1 fruit fly cellular context compared by ENCODE assay signal in the genomic region with DNA sequence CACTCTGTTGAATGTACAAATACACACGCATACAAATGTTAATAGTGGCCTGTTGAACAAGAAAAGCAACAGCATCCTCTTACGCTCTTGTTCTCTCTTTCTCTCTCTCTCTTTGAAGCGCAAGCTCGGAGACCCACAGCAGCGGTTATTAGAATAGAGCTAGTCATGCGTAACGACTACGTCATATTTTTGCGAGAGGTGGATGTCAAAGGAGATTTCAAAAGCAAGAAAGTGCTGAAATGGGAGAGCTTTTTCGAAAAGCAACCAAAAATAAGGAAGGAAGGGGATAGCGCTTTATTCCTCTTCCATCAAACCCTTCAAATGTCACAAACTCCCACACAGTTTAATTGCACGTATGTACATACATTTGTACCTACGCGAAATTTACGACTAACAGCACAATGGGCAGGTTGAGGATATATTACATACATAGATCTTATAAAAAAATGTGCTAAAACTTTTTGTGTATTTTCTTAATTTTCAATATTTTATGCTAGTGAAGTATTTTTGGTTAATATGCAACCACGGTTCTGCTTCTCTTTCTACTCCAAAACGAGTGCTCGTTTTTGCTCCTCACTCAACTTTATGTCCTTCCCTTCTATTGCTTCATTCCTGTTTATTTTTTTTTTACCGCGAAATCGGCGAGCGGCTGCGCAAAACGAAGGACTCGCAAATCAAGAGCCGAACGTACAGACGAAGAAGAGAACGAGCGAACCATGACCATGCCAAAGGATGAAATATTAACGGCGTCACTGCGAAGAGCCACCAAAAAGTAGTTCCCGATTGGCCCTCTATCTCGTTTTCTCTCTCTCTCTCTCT.
A peak's percentile ranks its signal among the peaks of the same experiment; 100 is the strongest.
TF ChIP-seq lines count a peak whose summit lies in the region.

No protein-coding gene starts in this region.

TF ChIP-seq in whole organism, embryonic, 481 proteins besides CTCF, POLR2A, EP300 and RAD21 (continued from another document and continues in another):
- TF ChIP-seq CG17802 (tag; optimal IDR thresholded peaks at IDR 0.05; lab: Kevin White, UChicago): no peak
- TF ChIP-seq pum (GFP tag; optimal IDR thresholded peaks at IDR 0.05; lab: Kevin White, UChicago): no peak
- no peak for TF ChIP-seq MESR4 (GFP tag; optimal IDR thresholded peaks at IDR 0.05; lab: Kevin White, UChicago)
- no peak for TF ChIP-seq salm (tag; optimal IDR thresholded peaks at IDR 0.05; lab: Kevin White, UChicago)
- no peak for TF ChIP-seq H15 (GFP tag; IDR thresholded peaks at IDR 0.05; lab: Robert Waterston, UW)
- no peak for TF ChIP-seq danr (GFP tag; IDR thresholded peaks at IDR 0.05; lab: Robert Waterston, UW)
- TF ChIP-seq HLH54F (GFP tag; optimal IDR thresholded peaks at IDR 0.05; lab: Kevin White, UChicago): no peak
- TF ChIP-seq twi (tag; optimal IDR thresholded peaks at IDR 0.05; lab: Kevin White, UChicago): no peak
- TF ChIP-seq Dll (GFP tag; IDR thresholded peaks at IDR 0.05; lab: Robert Waterston, UW; ENCODE audit: partially characterized antibody): no peak
- no peak for TF ChIP-seq MTF-1 (GFP tag; optimal IDR thresholded peaks at IDR 0.05; lab: Kevin White, UChicago; ENCODE audit: borderline replicate concordance)
- TF ChIP-seq fu2 (GFP tag; optimal IDR thresholded peaks at IDR 0.05; lab: Kevin White, UChicago): no peak
- TF ChIP-seq Dip2 (GFP tag; IDR thresholded peaks at IDR 0.05; lab: Robert Waterston, UW): no peak
- peak in 1 of 3 experiments; percentile 8 for TF ChIP-seq lola (GFP tag; optimal IDR thresholded peaks at IDR 0.05; lab: Kevin White, UChicago)
- no peak for TF ChIP-seq so (GFP tag; IDR thresholded peaks at IDR 0.05; lab: Robert Waterston, UW)
- TF ChIP-seq vnd (GFP tag; IDR thresholded peaks at IDR 0.05; lab: Robert Waterston, UW; ENCODE audit: partially characterized antibody): no peak
- no peak for TF ChIP-seq Doc3 (GFP tag; IDR thresholded peaks at IDR 0.05; lab: Robert Waterston, UW; ENCODE audit: partially characterized antibody)
- TF ChIP-seq Opbp (GFP tag; IDR thresholded peaks at IDR 0.05; lab: Robert Waterston, UW; ENCODE audit: partially characterized antibody): no peak
- TF ChIP-seq MBD-R2 (GFP tag; IDR thresholded peaks at IDR 0.05; lab: Robert Waterston, UW): no peak
- TF ChIP-seq CG6813 (GFP tag; optimal IDR thresholded peaks at IDR 0.05; lab: Kevin White, UChicago): no peak
- no peak for TF ChIP-seq Tbp (GFP tag; optimal IDR thresholded peaks at IDR 0.05; lab: Kevin White, UChicago)
- peak; percentile 27 for TF ChIP-seq lab (GFP tag; optimal IDR thresholded peaks at IDR 0.05; lab: Kevin White, UChicago)
- no peak for TF ChIP-seq gcm (GFP tag; optimal IDR thresholded peaks at IDR 0.05; lab: Kevin White, UChicago)
- no peak for TF ChIP-seq CG12104 (GFP tag; optimal IDR thresholded peaks at IDR 0.05; lab: Kevin White, UChicago)
- no peak for TF ChIP-seq gcm2 (GFP tag; optimal IDR thresholded peaks at IDR 0.05; lab: Kevin White, UChicago)
- no peak for TF ChIP-seq sob (GFP tag; IDR thresholded peaks at IDR 0.05; lab: Robert Waterston, UW)
- no peak for TF ChIP-seq gt (GFP tag; IDR thresholded peaks at IDR 0.05; lab: Robert Waterston, UW)
- TF ChIP-seq pnt (GFP tag; optimal IDR thresholded peaks at IDR 0.05; lab: Kevin White, UChicago): no peak
- no peak for TF ChIP-seq CG34376 (GFP tag; optimal IDR thresholded peaks at IDR 0.05; lab: Kevin White, UChicago)
- no peak for TF ChIP-seq HLH4C (GFP tag; IDR thresholded peaks at IDR 0.05; lab: Robert Waterston, UW; ENCODE audit: partially characterized antibody)
- TF ChIP-seq slbo (GFP tag; IDR thresholded peaks at IDR 0.05; lab: Robert Waterston, UW): peak; percentile 57
- TF ChIP-seq Hmr (GFP tag; optimal IDR thresholded peaks at IDR 0.05; lab: Kevin White, UChicago): peak; percentile 64
- peak in 1 of 2 experiments; percentile 27 for TF ChIP-seq dpn (GFP tag; optimal IDR thresholded peaks at IDR 0.05; lab: Kevin White, UChicago)
- no peak for TF ChIP-seq CG7271 (tag; optimal IDR thresholded peaks at IDR 0.05; lab: Kevin White, UChicago)
- TF ChIP-seq jigr1 (GFP tag; IDR thresholded peaks at IDR 0.05; lab: Robert Waterston, UW): no peak
- TF ChIP-seq H2.0 (GFP tag; IDR thresholded peaks at IDR 0.05; lab: Robert Waterston, UW): no peak
- TF ChIP-seq CG8359 (GFP tag; optimal IDR thresholded peaks at IDR 0.05; lab: Kevin White, UChicago; ENCODE audit: borderline replicate concordance): no peak
- TF ChIP-seq CG8944 (GFP tag; optimal IDR thresholded peaks at IDR 0.05; lab: Kevin White, UChicago): peak; percentile 17
- TF ChIP-seq bab2 (GFP tag; optimal IDR thresholded peaks at IDR 0.05; lab: Kevin White, UChicago): peak; percentile 26
- peak; percentile 55 for TF ChIP-seq gem (tag; optimal IDR thresholded peaks at IDR 0.05; lab: Kevin White, UChicago)
- no peak for TF ChIP-seq pita (GFP tag; optimal IDR thresholded peaks at IDR 0.05; lab: Kevin White, UChicago)
- 0 out of 3 replicates have a peak, but pooled peaks have one; percentile 25 for TF ChIP-seq ken (GFP tag; IDR thresholded peaks at IDR 0.05; lab: Robert Waterston, UW)
- peak; percentile 3 for TF ChIP-seq CG18011 (GFP tag; optimal IDR thresholded peaks at IDR 0.05; lab: Kevin White, UChicago)
- TF ChIP-seq CG6854 (GFP tag; optimal IDR thresholded peaks at IDR 0.05; lab: Kevin White, UChicago): no peak
- no peak for TF ChIP-seq dan (GFP tag; IDR thresholded peaks at IDR 0.05; lab: Robert Waterston, UW)
- TF ChIP-seq schlank (tag; optimal IDR thresholded peaks at IDR 0.05; lab: Kevin White, UChicago): no peak
- TF ChIP-seq NFAT (GFP tag; IDR thresholded peaks at IDR 0.05; lab: Robert Waterston, UW): no peak
- TF ChIP-seq CG7987 (GFP tag; optimal IDR thresholded peaks at IDR 0.05; lab: Kevin White, UChicago): no peak
- TF ChIP-seq Xrp1 (GFP tag; IDR thresholded peaks at IDR 0.05; lab: Robert Waterston, UW): no peak
- no peak for TF ChIP-seq CG12769 (tag; optimal IDR thresholded peaks at IDR 0.05; lab: Kevin White, UChicago)
- TF ChIP-seq fd102C (GFP tag; optimal IDR thresholded peaks at IDR 0.05; lab: Kevin White, UChicago): no peak
- TF ChIP-seq CG8924 (tag; optimal IDR thresholded peaks at IDR 0.05; lab: Kevin White, UChicago): peak; percentile 13
- no peak for TF ChIP-seq CG31224 (GFP tag; IDR thresholded peaks at IDR 0.05; lab: Robert Waterston, UW)
- TF ChIP-seq CG12236 (GFP tag; optimal IDR thresholded peaks at IDR 0.05; lab: Kevin White, UChicago): no peak
- TF ChIP-seq Eip74EF (GFP tag; optimal IDR thresholded peaks at IDR 0.05; lab: Kevin White, UChicago): no peak
- TF ChIP-seq onecut (GFP tag; IDR thresholded peaks at IDR 0.05; lab: Robert Waterston, UW): 0 out of 2 replicates have a peak, but pooled peaks have one; percentile 18
- no peak for TF ChIP-seq CG10979 (tag; optimal IDR thresholded peaks at IDR 0.05; lab: Kevin White, UChicago)
- no peak for TF ChIP-seq tgo (GFP tag; IDR thresholded peaks at IDR 0.05; lab: Robert Waterston, UW)
- peak; percentile 22 to 51 for TF ChIP-seq bsh (GFP tag; optimal IDR thresholded peaks at IDR 0.05; lab: Kevin White, UChicago)
- no peak for TF ChIP-seq bowl (GFP tag; IDR thresholded peaks at IDR 0.05; lab: Robert Waterston, UW)
- TF ChIP-seq CG10959 (GFP tag; IDR thresholded peaks at IDR 0.05; lab: Robert Waterston, UW): no peak
- no peak for TF ChIP-seq Ravus (GFP tag; IDR thresholded peaks at IDR 0.05; lab: Robert Waterston, UW)
- no peak for TF ChIP-seq chm (GFP tag; IDR thresholded peaks at IDR 0.05; lab: Robert Waterston, UW)
- no peak for TF ChIP-seq Poxn (GFP tag; IDR thresholded peaks at IDR 0.05; lab: Robert Waterston, UW)
- no peak for TF ChIP-seq chn (GFP tag; optimal IDR thresholded peaks at IDR 0.05; lab: Kevin White, UChicago)
- TF ChIP-seq lbe (GFP tag; optimal IDR thresholded peaks at IDR 0.05; lab: Kevin White, UChicago): no peak
- no peak for TF ChIP-seq CG18764 (GFP tag; optimal IDR thresholded peaks at IDR 0.05; lab: Kevin White, UChicago)
- TF ChIP-seq mam (GFP tag; optimal IDR thresholded peaks at IDR 0.05; lab: Kevin White, UChicago): no peak
- no peak for TF ChIP-seq trh (GFP tag; optimal IDR thresholded peaks at IDR 0.05; lab: Kevin White, UChicago)
- no peak for TF ChIP-seq Max (GFP tag; optimal IDR thresholded peaks at IDR 0.05; lab: Kevin White, UChicago)
- no peak for TF ChIP-seq luna (GFP tag; optimal IDR thresholded peaks at IDR 0.05; lab: Kevin White, UChicago)
- no peak for TF ChIP-seq CG6765 (GFP tag; optimal IDR thresholded peaks at IDR 0.05; lab: Kevin White, UChicago)
- TF ChIP-seq CG5953 (GFP tag; IDR thresholded peaks at IDR 0.05; lab: Robert Waterston, UW): no peak
- TF ChIP-seq Xbp1 (GFP tag; optimal IDR thresholded peaks at IDR 0.05; lab: Kevin White, UChicago): peak; percentile 10
- TF ChIP-seq stc (GFP tag; IDR thresholded peaks at IDR 0.05; lab: Robert Waterston, UW): no peak
- no peak for TF ChIP-seq Fer2 (tag; optimal IDR thresholded peaks at IDR 0.05; lab: Kevin White, UChicago)
- TF ChIP-seq CG9817 (tag; optimal IDR thresholded peaks at IDR 0.05; lab: Kevin White, UChicago): no peak
- no peak for TF ChIP-seq ATbp (GFP tag; optimal IDR thresholded peaks at IDR 0.05; lab: Kevin White, UChicago)
- no peak for TF ChIP-seq CG6175 (GFP tag; IDR thresholded peaks at IDR 0.05; lab: Robert Waterston, UW)
- TF ChIP-seq CHES-1-like (GFP tag; optimal IDR thresholded peaks at IDR 0.05; lab: Kevin White, UChicago): peak; percentile 39
- no peak for TF ChIP-seq Fer3 (tag; optimal IDR thresholded peaks at IDR 0.05; lab: Kevin White, UChicago)
- no peak for TF ChIP-seq wek (GFP tag; optimal IDR thresholded peaks at IDR 0.05; lab: Kevin White, UChicago)
- peak; percentile 33 for TF ChIP-seq CG12391 (tag; optimal IDR thresholded peaks at IDR 0.05; lab: Kevin White, UChicago)
- no peak for TF ChIP-seq zen2 (GFP tag; IDR thresholded peaks at IDR 0.05; lab: Robert Waterston, UW; ENCODE audit: partially characterized antibody)
- TF ChIP-seq toy (GFP tag; IDR thresholded peaks at IDR 0.05; lab: Robert Waterston, UW): no peak
- no peak for TF ChIP-seq Meics (GFP tag; optimal IDR thresholded peaks at IDR 0.05; lab: Kevin White, UChicago)
- no peak for TF ChIP-seq CG17361 (GFP tag; IDR thresholded peaks at IDR 0.05; lab: Robert Waterston, UW)
- peak; percentile 5 for TF ChIP-seq disco-r (GFP tag; optimal IDR thresholded peaks at IDR 0.05; lab: Kevin White, UChicago)
- peak; percentile 59 to 65 for TF ChIP-seq Trl (optimal IDR thresholded peaks at IDR 0.05; lab: Kevin White, UChicago)
- TF ChIP-seq Trl (GFP tag; optimal IDR thresholded peaks at IDR 0.05; lab: Kevin White, UChicago): peak; percentile 12
- TF ChIP-seq CG11085 (GFP tag; IDR thresholded peaks at IDR 0.05; lab: Robert Waterston, UW): no peak
- no peak for TF ChIP-seq CG2678 (tag; optimal IDR thresholded peaks at IDR 0.05; lab: Kevin White, UChicago)
- no peak for TF ChIP-seq HmgZ (tag; optimal IDR thresholded peaks at IDR 0.05; lab: Kevin White, UChicago)
- TF ChIP-seq CG10654 (GFP tag; optimal IDR thresholded peaks at IDR 0.05; lab: Kevin White, UChicago): no peak
- TF ChIP-seq grau (tag; optimal IDR thresholded peaks at IDR 0.05; lab: Kevin White, UChicago): peak; percentile 41
- no peak for TF ChIP-seq phol (tag; optimal IDR thresholded peaks at IDR 0.05; lab: Kevin White, UChicago)
- no peak for TF ChIP-seq Spps (tag; optimal IDR thresholded peaks at IDR 0.05; lab: Kevin White, UChicago)
- TF ChIP-seq pros (GFP tag; optimal IDR thresholded peaks at IDR 0.05; lab: Kevin White, UChicago): peak; percentile 8
- TF ChIP-seq CG6791 (GFP tag; IDR thresholded peaks at IDR 0.05; lab: Robert Waterston, UW; ENCODE audit: partially characterized antibody): no peak
- TF ChIP-seq BtbVII (GFP tag; optimal IDR thresholded peaks at IDR 0.05; lab: Kevin White, UChicago): no peak
- no peak for TF ChIP-seq Lhr (GFP tag; optimal IDR thresholded peaks at IDR 0.05; lab: Kevin White, UChicago)
- TF ChIP-seq CG15601 (tag; optimal IDR thresholded peaks at IDR 0.05; lab: Kevin White, UChicago): no peak
- peak; percentile 9 for TF ChIP-seq maf-S (GFP tag; optimal IDR thresholded peaks at IDR 0.05; lab: Kevin White, UChicago)
- TF ChIP-seq CG17385 (GFP tag; optimal IDR thresholded peaks at IDR 0.05; lab: Kevin White, UChicago): peak; percentile 34
- TF ChIP-seq Ets65A (GFP tag; lab: Kevin White, UChicago): peak; percentile 63
- no peak for TF ChIP-seq CG1647 (GFP tag; optimal IDR thresholded peaks at IDR 0.05; lab: Kevin White, UChicago)
- peak; percentile 16 for TF ChIP-seq tio (GFP tag; optimal IDR thresholded peaks at IDR 0.05; lab: Kevin White, UChicago)
- no peak for TF ChIP-seq bigmax (GFP tag; optimal IDR thresholded peaks at IDR 0.05; lab: Kevin White, UChicago)
- peak; percentile 10 for TF ChIP-seq sqz (GFP tag; optimal IDR thresholded peaks at IDR 0.05; lab: Kevin White, UChicago)
- no peak for TF ChIP-seq TFAM (GFP tag; optimal IDR thresholded peaks at IDR 0.05; lab: Kevin White, UChicago)
- TF ChIP-seq CG10209 (GFP tag; optimal IDR thresholded peaks at IDR 0.05; lab: Kevin White, UChicago): peak; percentile 10
- TF ChIP-seq CG9727 (GFP tag; optimal IDR thresholded peaks at IDR 0.05; lab: Kevin White, UChicago): peak; percentile 49
- no peak for TF ChIP-seq D19A (tag; optimal IDR thresholded peaks at IDR 0.05; lab: Kevin White, UChicago)
- TF ChIP-seq CG8290 (GFP tag; optimal IDR thresholded peaks at IDR 0.05; lab: Kevin White, UChicago): no peak
- TF ChIP-seq CG8290 (tag; optimal IDR thresholded peaks at IDR 0.05; lab: Kevin White, UChicago): no peak
- peak; percentile 44; the same call in 1 of the 2 replicates for TF ChIP-seq Ptx1 (GFP tag; IDR thresholded peaks at IDR 0.05; lab: Robert Waterston, UW)
- no peak for TF ChIP-seq CG14014 (GFP tag; IDR thresholded peaks at IDR 0.05; lab: Robert Waterston, UW)
- no peak for TF ChIP-seq CG5245 (GFP tag; optimal IDR thresholded peaks at IDR 0.05; lab: Kevin White, UChicago)
- TF ChIP-seq CG4854 (GFP tag; optimal IDR thresholded peaks at IDR 0.05; lab: Kevin White, UChicago): peak; percentile 14
- TF ChIP-seq CG11247 (GFP tag; IDR thresholded peaks at IDR 0.05; lab: Robert Waterston, UW): no peak
- TF ChIP-seq Atf3 (GFP tag; optimal IDR thresholded peaks at IDR 0.05; lab: Kevin White, UChicago): no peak
- TF ChIP-seq CG15479 (GFP tag; optimal IDR thresholded peaks at IDR 0.05; lab: Kevin White, UChicago): no peak
- TF ChIP-seq klu (GFP tag; IDR thresholded peaks at IDR 0.05; lab: Robert Waterston, UW): no peak
- no peak for TF ChIP-seq nmo (GFP tag; optimal IDR thresholded peaks at IDR 0.05; lab: Kevin White, UChicago)
- TF ChIP-seq CG12071 (GFP tag; optimal IDR thresholded peaks at IDR 0.05; lab: Kevin White, UChicago): no peak
- TF ChIP-seq Bteb2 (GFP tag; optimal IDR thresholded peaks at IDR 0.05; lab: Kevin White, UChicago): no peak
- TF ChIP-seq al (GFP tag; IDR thresholded peaks at IDR 0.05; lab: Robert Waterston, UW): no peak
- no peak for TF ChIP-seq jing (GFP tag; optimal IDR thresholded peaks at IDR 0.05; lab: Kevin White, UChicago)
